Worm (Caenorhabditis elegans) whole organism, L4 larva: ENCODE results near the gene fln-1.

Experiments
- F26F4.8 ChIP-seq: fragments of 200-800 bp; sonication (Bioruptor generic); conservative IDR thresholded peaks from 2 replicates; pipeline ENCODE4 v1.3.6; 2022; ENCODE audit warnings: missing genetic modification characterization, missing compliant biosample characterization
- F37D6.2 ChIP-seq: sonication (generic microtip); optimal IDR thresholded peaks from 2 replicates; lab custom pipeline; 2016; ENCODE audit warnings: mild to moderate bottlenecking, missing genetic modification characterization, missing compliant biosample characterization
- F49E8.2 ChIP-seq: sonication (generic microtip); optimal IDR thresholded peaks from 2 replicates; lab custom pipeline; 2016; ENCODE audit warnings: missing compliant biosample characterization, mild to moderate bottlenecking, missing genetic modification characterization, borderline replicate concordance
- Y48G9A.11 ChIP-seq: fragments of 200-800 bp; sonication (Bioruptor generic); IDR thresholded peaks from 2 replicates; pipeline ENCODE4 v1.3.6; 2022; ENCODE audit warnings: missing genetic modification reagents, missing genetic modification characterization, missing compliant biosample characterization
- Y75B8A.6 ChIP-seq: fragments of 200-800 bp; sonication (Bioruptor generic); IDR thresholded peaks from 2 replicates; pipeline ENCODE4 v1.3.6; 2022; ENCODE audit warnings: missing genetic modification reagents, missing genetic modification characterization, missing compliant biosample characterization
- ZK546.5 ChIP-seq, 2 experiments: sonication (generic microtip); optimal IDR thresholded peaks; 2 replicates each; lab custom pipeline; 2017; ENCODE audit warnings: missing biosample characterization in 2 of 2, missing genetic modification characterization in 2 of 2
- aha-1 ChIP-seq: fragments of 150-350 bp; peaks from one replicate; lab custom pipeline; 2014; ENCODE audit warnings: missing biosample characterization, missing genetic modification characterization
- arid-1 ChIP-seq: fragments of 200-800 bp; sonication (Bioruptor generic); conservative IDR thresholded peaks from 2 replicates; pipeline ENCODE4 v1.3.6; 2022; ENCODE audit warnings: missing genetic modification reagents, missing genetic modification characterization, missing compliant biosample characterization
- ceh-32 ChIP-seq: sonication (generic microtip); optimal IDR thresholded peaks from 2 replicates; lab custom pipeline; 2016; ENCODE audit warnings: mild to moderate bottlenecking, missing genetic modification characterization, missing compliant biosample characterization; ENCODE audit not compliant: poor library complexity
- ces-1 ChIP-seq: fragments of 150-350 bp; sonication (generic microtip); optimal IDR thresholded peaks from 4 replicates; lab custom pipeline; 2014; ENCODE audit warnings: missing biosample characterization, missing genetic modification reagents, missing genetic modification characterization
- daf-16 ChIP-seq, 3 experiments: sonication (generic microtip); optimal IDR thresholded peaks; 2 replicates each; lab custom pipeline; 2016 to 2017; ENCODE audit warnings: missing genetic modification characterization in 3 of 3, missing genetic modification reagents in 3 of 3, mild to moderate bottlenecking in 2 of 3, missing compliant biosample characterization in 2 of 3, missing biosample characterization in 1 of 3, moderate library complexity in 1 of 3
- dmd-6 ChIP-seq: fragments of 200-800 bp; sonication (Bioruptor generic); IDR thresholded peaks from 2 replicates; pipeline ENCODE4 v1.3.6; 2022; ENCODE audit warnings: missing genetic modification reagents, missing genetic modification characterization, missing compliant biosample characterization
- dmd-8 ChIP-seq: fragments of 200-800 bp; sonication (Bioruptor generic); IDR thresholded peaks from 2 replicates; pipeline ENCODE4 v1.3.6; 2022; ENCODE audit warnings: missing genetic modification characterization, missing compliant biosample characterization
- duxl-1 ChIP-seq: sonication (generic microtip); optimal IDR thresholded peaks from 2 replicates; lab custom pipeline; 2016; ENCODE audit warnings: mild to moderate bottlenecking, missing genetic modification characterization, moderate library complexity, missing compliant biosample characterization; ENCODE audit not compliant: poor library complexity
- egl-27 ChIP-seq: sonication (generic microtip); optimal IDR thresholded peaks from 3 replicates; lab custom pipeline; 2017; ENCODE audit warnings: missing biosample characterization, missing genetic modification reagents, missing genetic modification characterization
- egl-43 ChIP-seq: fragments of 200-800 bp; sonication (Bioruptor generic); IDR thresholded peaks from 2 replicates; pipeline ENCODE4 v1.3.6; 2022; ENCODE audit warnings: missing genetic modification reagents, missing genetic modification characterization, missing compliant biosample characterization
- hif-1 ChIP-seq, 2 experiments: sonication (generic microtip); optimal IDR thresholded peaks; 2 replicates each; lab custom pipeline; 2016 to 2017; ENCODE audit warnings: missing compliant biosample characterization in 2 of 2, missing genetic modification characterization in 2 of 2, missing genetic modification reagents in 2 of 2, missing genotype in 2 of 2, mild to moderate bottlenecking in 1 of 2
- hlh-11 ChIP-seq: fragments of 200-800 bp; sonication (Bioruptor generic); optimal IDR thresholded peaks from 2 replicates; lab custom pipeline; 2018; ENCODE audit warnings: mild to moderate bottlenecking, missing genetic modification characterization, missing compliant biosample characterization
- hlh-30 ChIP-seq: sonication (generic microtip); optimal IDR thresholded peaks from 2 replicates; lab custom pipeline; 2017; ENCODE audit warnings: antibody characterized with exemption, mild to moderate bottlenecking, missing genetic modification characterization, missing compliant biosample characterization; ENCODE audit not compliant: insufficient read depth
- lim-7 ChIP-seq: fragments of 200-800 bp; sonication (Bioruptor generic); IDR thresholded peaks from 2 replicates; pipeline ENCODE4 v1.3.6; 2022; ENCODE audit warnings: missing genetic modification characterization, missing compliant biosample characterization
- lir-3 ChIP-seq: sonication (generic microtip); optimal IDR thresholded peaks from 2 replicates; lab custom pipeline; 2016; ENCODE audit warnings: mild to moderate bottlenecking, missing genetic modification characterization, missing compliant biosample characterization
- lsy-2 ChIP-seq, 2 experiments: fragments of 150-350 bp in 1 of 2; sonication (generic microtip) in 1 of 2; optimal IDR thresholded peaks; 2 replicates each; lab custom pipeline; 2014 to 2017; ENCODE audit warnings: missing biosample characterization in 2 of 2, missing genetic modification characterization in 2 of 2
- madf-9 ChIP-seq: fragments of 200-800 bp; sonication (Bioruptor generic); conservative IDR thresholded peaks from 2 replicates; pipeline ENCODE4 v1.3.6; 2022; ENCODE audit warnings: missing genetic modification reagents, missing genetic modification characterization, missing compliant biosample characterization
- mdl-1 ChIP-seq, 2 experiments: fragments of 150-350 bp in 1 of 2; sonication (generic microtip) in 1 of 2; optimal IDR thresholded peaks; 2 replicates each; lab custom pipeline; 2014 to 2017; ENCODE audit warnings: missing biosample characterization in 2 of 2, missing genetic modification characterization in 2 of 2
- mdt-29 ChIP-seq: fragments of 200-800 bp; sonication (Bioruptor generic); IDR thresholded peaks from 2 replicates; pipeline ENCODE4 v1.3.6; 2022; ENCODE audit warnings: missing genetic modification reagents, missing genetic modification characterization, missing compliant biosample characterization
- mep-1 ChIP-seq: fragments of 150-350 bp; sonication (generic microtip); optimal IDR thresholded peaks from 3 replicates; lab custom pipeline; 2014; ENCODE audit warnings: missing biosample characterization, missing genetic modification characterization
- mes-2 ChIP-seq: sonication (generic microtip); optimal IDR thresholded peaks from 2 replicates; lab custom pipeline; 2016; ENCODE audit warnings: missing genotype, mild to moderate bottlenecking, missing genetic modification characterization, missing compliant biosample characterization; ENCODE audit not compliant: poor library complexity, severe bottlenecking
- nhr-10 ChIP-seq: fragments of 150-350 bp; optimal IDR thresholded peaks from 2 replicates; lab custom pipeline; 2014; ENCODE audit warnings: missing biosample characterization, missing genetic modification characterization
- nhr-111 ChIP-seq: fragments of 200-800 bp; sonication (Bioruptor generic); optimal IDR thresholded peaks from 2 replicates; lab custom pipeline; 2018; ENCODE audit warnings: mild to moderate bottlenecking, missing genetic modification characterization, missing compliant biosample characterization
- nhr-28 ChIP-seq: fragments of 150-350 bp; optimal IDR thresholded peaks from 2 replicates; lab custom pipeline; 2014; ENCODE audit warnings: missing biosample characterization, missing genetic modification characterization
- nhr-6 ChIP-seq: fragments of 150-350 bp; optimal IDR thresholded peaks from 2 replicates; lab custom pipeline; 2014; ENCODE audit warnings: missing biosample characterization, missing genetic modification characterization
- php-3 ChIP-seq: fragments of 200-800 bp; sonication (Bioruptor generic); IDR thresholded peaks from 2 replicates; pipeline ENCODE4 v1.3.6; 2022; ENCODE audit warnings: missing genetic modification reagents, missing genetic modification characterization, missing compliant biosample characterization
- rbr-2 ChIP-seq: sonication (generic microtip); optimal IDR thresholded peaks from 2 replicates; lab custom pipeline; 2016; ENCODE audit warnings: missing genotype, missing genetic modification characterization, missing compliant biosample characterization
- spr-3 ChIP-seq: fragments of 200-800 bp; sonication (Bioruptor generic); optimal IDR thresholded peaks from 2 replicates; lab custom pipeline; 2018; ENCODE audit warnings: mild to moderate bottlenecking, missing genetic modification characterization, missing compliant biosample characterization
- unc-62 ChIP-seq, 3 experiments: fragments of 150-350 bp in 1 of 3; sonication (generic microtip); optimal IDR thresholded peaks in 2 of 3; peaks in 1 of 3; 1 replicate in 1 of 3; 2 replicates in 2 of 3; lab custom pipeline; 2014 to 2017; ENCODE audit warnings: missing biosample characterization in 3 of 3, missing genetic modification characterization in 3 of 3, missing genetic modification reagents in 3 of 3, missing genotype in 1 of 3
- vab-7 ChIP-seq: fragments of 200-800 bp; sonication (Bioruptor generic); IDR thresholded peaks from 2 replicates; pipeline ENCODE4 v1.3.6; 2022; ENCODE audit warnings: missing genetic modification reagents, missing genetic modification characterization, missing compliant biosample characterization
- zfp-3 ChIP-seq: fragments of 200-800 bp; sonication (Bioruptor generic); conservative IDR thresholded peaks from 2 replicates; pipeline ENCODE4 v1.3.6; 2022; ENCODE audit warnings: missing genetic modification reagents, missing genetic modification characterization, missing compliant biosample characterization

Gene fln-1

DNA sequence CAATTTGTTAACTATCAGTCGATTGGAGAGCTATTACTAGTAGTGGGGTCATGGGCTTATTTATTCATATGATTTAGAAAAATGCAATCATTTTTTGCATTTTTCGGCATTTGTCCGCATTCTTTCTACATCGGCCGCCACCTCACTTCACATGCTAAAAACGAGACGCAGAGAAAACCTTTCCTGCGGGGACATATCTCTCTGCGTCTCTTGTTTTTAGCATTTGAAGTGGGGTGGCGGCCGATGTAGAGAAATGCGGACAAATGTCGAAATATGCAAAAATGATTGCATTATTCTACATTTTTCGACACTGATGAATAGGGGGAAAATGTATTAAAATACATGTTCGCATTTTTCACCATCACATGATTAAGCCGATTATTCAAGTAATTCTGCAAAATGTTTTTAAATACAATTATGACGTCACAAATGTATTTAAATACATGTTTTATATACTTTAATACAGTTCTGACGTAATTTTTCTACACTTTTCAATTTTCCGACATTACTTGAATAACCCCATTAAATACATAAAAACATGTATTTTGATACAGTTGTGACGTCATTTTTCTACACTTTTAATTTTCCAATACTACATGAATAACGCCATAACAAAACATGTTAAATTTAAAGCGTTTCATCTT lies 3.5 kb downstream of the fln-1 start (continued):
- no peak for TF ChIP-seq duxl-1
- no peak for TF ChIP-seq spr-3
- no peak for TF ChIP-seq ceh-32 (tag; lab: Kevin White, UChicago)
- no peak for TF ChIP-seq mdt-29 (GFP tag; lab: Robert Waterston, UW)
- TF ChIP-seq egl-27 (tag; lab: Kevin White, UChicago), result no peak
- no peak for TF ChIP-seq dmd-8
- TF ChIP-seq nhr-28 (tag; lab: Kevin White, UChicago), result no peak
- no peak for TF ChIP-seq nhr-6 (tag; lab: Kevin White, UChicago)
- no peak for TF ChIP-seq F37D6.2
- TF ChIP-seq madf-9 (GFP tag; lab: Robert Waterston, UW), result no peak

ce11 chrIV:366406-366805 lies 9.4 kb downstream of the fln-1 start:
- TF ChIP-seq aha-1 (tag; lab: Kevin White, UChicago) (peak; percentile 90), nhr-6 (tag; lab: Kevin White, UChicago) (no peak), nhr-28 (tag; lab: Kevin White, UChicago) (peak; percentile 13), lim-7 (GFP tag; lab: Robert Waterston, UW) (no peak), Y75B8A.6 (no peak), spr-3 (no peak), dmd-6 (GFP tag; lab: Robert Waterston, UW) (no peak), mep-1 (peak; percentile 37), hlh-11 (peak; percentile 23), hif-1 (tag; optimal IDR thresholded peaks at IDR 0.05; lab: Kevin White, UChicago) (no peak), mdl-1 (tag; optimal IDR thresholded peaks at IDR 0.05; lab: Kevin White, UChicago) (peak in 1 of 2 experiments; percentile 49), php-3 (GFP tag; lab: Robert Waterston, UW) (no peak), ZK546.5 (tag; optimal IDR thresholded peaks at IDR 0.05; lab: Kevin White, UChicago) (no peak), daf-16 (GFP tag; optimal IDR thresholded peaks at IDR 0.05; lab: Kevin White, UChicago) (peak in 1 of 2 experiments; percentile 61), daf-16 (tag; optimal IDR thresholded peaks at IDR 0.05; lab: Kevin White, UChicago) (no peak), mes-2 (tag; lab: Kevin White, UChicago) (no peak), lsy-2 (tag; optimal IDR thresholded peaks at IDR 0.05; lab: Kevin White, UChicago) (peak in 1 of 2 experiments; percentile 70), ces-1 (GFP tag; lab: Kevin White, UChicago) (no peak), Y48G9A.11 (GFP tag; lab: Robert Waterston, UW) (no peak), unc-62 (GFP tag; optimal IDR thresholded peaks at IDR 0.05 in 1 of 2; lab: Kevin White, UChicago) (peak in 1 of 2 experiments; percentile 91), unc-62 (tag; optimal IDR thresholded peaks at IDR 0.05; lab: Kevin White, UChicago) (no peak), nhr-10 (no peak), dmd-8 (no peak), rbr-2 (tag; lab: Kevin White, UChicago) (peak; percentile 53), hlh-30 (tag; lab: Kevin White, UChicago) (peak; percentile 32), zfp-3 (GFP tag; lab: Robert Waterston, UW) (no peak)

DNA sequence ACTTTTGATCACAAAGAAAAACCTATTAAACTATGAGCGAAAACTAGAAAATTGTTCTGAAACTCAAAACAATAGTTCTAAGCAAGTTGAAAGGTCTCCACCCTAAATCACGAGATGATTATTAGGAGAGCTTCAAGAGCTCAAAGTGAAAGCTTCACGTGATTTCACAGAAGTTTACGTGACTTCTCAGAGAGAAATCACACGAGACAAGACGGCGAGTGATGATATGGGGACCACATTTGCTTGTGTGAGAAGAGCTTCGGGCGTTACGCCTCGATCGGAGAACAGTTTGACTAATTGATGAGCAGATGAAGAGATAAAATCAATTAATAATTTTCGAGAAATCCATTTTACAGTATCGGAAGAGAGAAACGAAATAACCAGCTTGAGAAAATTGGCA lies 10.8 kb downstream of the fln-1 start:
- no peak for TF ChIP-seq ceh-32 (tag; lab: Kevin White, UChicago)
- peak; percentile 27 for TF ChIP-seq hlh-11
- peak in 1 of 2 experiments; percentile 85 for TF ChIP-seq hif-1 (tag; optimal IDR thresholded peaks at IDR 0.05; lab: Kevin White, UChicago)

DNA sequence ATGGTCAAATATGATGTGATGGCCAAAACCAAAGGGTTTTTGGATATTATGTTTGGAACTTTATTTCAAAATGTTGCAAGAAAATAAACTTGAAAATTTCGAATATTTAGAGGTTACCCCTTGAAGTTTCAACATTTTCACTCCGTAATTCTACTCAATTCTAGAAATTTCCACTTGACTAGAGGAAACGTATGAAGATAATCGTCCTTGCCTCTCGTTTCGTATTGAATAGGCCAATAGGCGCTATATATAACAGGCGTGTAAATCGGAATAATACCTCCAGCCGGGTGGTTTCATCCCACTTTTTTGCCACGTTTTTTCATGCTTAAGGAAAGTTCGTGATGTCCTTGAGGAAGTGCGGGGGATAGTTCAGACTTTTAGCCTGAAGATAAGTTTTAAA lies 32.5 kb downstream of the fln-1 start:
- no peak for TF ChIP-seq F49E8.2 (tag; lab: Kevin White, UChicago)
- no peak for TF ChIP-seq vab-7 (GFP tag; lab: Robert Waterston, UW)
- TF ChIP-seq egl-43 (GFP tag; lab: Robert Waterston, UW), result no peak
- no peak for TF ChIP-seq nhr-111 (GFP tag; lab: Kevin White, UChicago)
- TF ChIP-seq unc-62 (GFP tag; optimal IDR thresholded peaks at IDR 0.05 in 1 of 2; lab: Kevin White, UChicago), result peak in 1 of 2 experiments; percentile 74
- no peak for TF ChIP-seq unc-62 (tag; optimal IDR thresholded peaks at IDR 0.05; lab: Kevin White, UChicago)
- no peak for TF ChIP-seq F26F4.8 (GFP tag; lab: Robert Waterston, UW)
- TF ChIP-seq arid-1 (GFP tag; lab: Robert Waterston, UW), result no peak
- no peak for TF ChIP-seq lir-3 (tag; lab: Kevin White, UChicago)
